Fruit fly (Drosophila melanogaster) whole organism, adult: ENCODE data around the gene RacGAP84C.

Source experiments
- CG11617 ChIP-seq: fragments of 200-800 bp; sonication (Bioruptor generic); optimal IDR thresholded peaks from 2 replicates; lab custom pipeline; 2017; ENCODE audit warnings: mild to moderate bottlenecking, missing biosample characterization, missing genetic modification reagents, missing genetic modification characterization
- CG12768 ChIP-seq: fragments of 200-800 bp; sonication (Bioruptor generic); optimal IDR thresholded peaks from 2 replicates; lab custom pipeline; 2017; ENCODE audit warnings: missing biosample characterization, missing genetic modification characterization, mild to moderate bottlenecking, moderate library complexity, missing genetic modification reagents
- CG14711 ChIP-seq: fragments of 200-800 bp; sonication (Bioruptor generic); optimal IDR thresholded peaks from 2 replicates; lab custom pipeline; 2018; ENCODE audit warnings: missing biosample characterization, mild to moderate bottlenecking, missing genetic modification characterization, moderate library complexity
- CG1620 ChIP-seq: fragments of 200-800 bp; sonication (Bioruptor generic); optimal IDR thresholded peaks from 2 replicates; lab custom pipeline; 2016; ENCODE audit warnings: missing biosample characterization, missing genetic modification characterization
- CG33017 ChIP-seq: fragments of 200-800 bp; sonication (Bioruptor generic); optimal IDR thresholded peaks from 2 replicates; lab custom pipeline; 2018; ENCODE audit warnings: missing biosample characterization, mild to moderate bottlenecking, missing genetic modification characterization, moderate library complexity
- CG5204 ChIP-seq: fragments of 200-800 bp; sonication (Bioruptor generic); optimal IDR thresholded peaks from 2 replicates; lab custom pipeline; 2016; ENCODE audit warnings: missing biosample characterization, missing genetic modification characterization
- CG7045 ChIP-seq: fragments of 200-800 bp; sonication (Bioruptor generic); optimal IDR thresholded peaks from 2 replicates; lab custom pipeline; 2017; ENCODE audit warnings: missing biosample characterization, mild to moderate bottlenecking, missing genetic modification characterization
- CG7101 ChIP-seq: fragments of 200-800 bp; sonication (Bioruptor generic); optimal IDR thresholded peaks from 2 replicates; lab custom pipeline; 2018; ENCODE audit warnings: missing biosample characterization, mild to moderate bottlenecking, missing genetic modification characterization, moderate library complexity
- Clk ChIP-seq: fragments of 200-800 bp; sonication (Bioruptor generic); optimal IDR thresholded peaks from 2 replicates; lab custom pipeline; 2017; ENCODE audit warnings: missing biosample characterization, missing genetic modification characterization
- Crg-1 ChIP-seq: fragments of 200-800 bp; sonication (Bioruptor generic); optimal IDR thresholded peaks from 2 replicates; lab custom pipeline; 2016; ENCODE audit warnings: missing biosample characterization, missing genetic modification characterization
- Hr96 ChIP-seq: fragments of 200-800 bp; sonication (Bioruptor generic); optimal IDR thresholded peaks from 2 replicates; lab custom pipeline; 2016; ENCODE audit warnings: missing biosample characterization, missing genetic modification characterization
- Mnt ChIP-seq: fragments of 200-800 bp; sonication (Bioruptor generic); optimal IDR thresholded peaks from 2 replicates; lab custom pipeline; 2016; ENCODE audit warnings: missing biosample characterization, mild to moderate bottlenecking, missing genetic modification characterization
- bab1 ChIP-seq: fragments of 200-800 bp; sonication (Bioruptor generic); optimal IDR thresholded peaks from 3 replicates; lab custom pipeline; 2019; ENCODE audit warnings: missing biosample characterization, mild to moderate bottlenecking, missing genetic modification characterization, moderate library complexity
- cic ChIP-seq: fragments of 200-800 bp; sonication (Bioruptor generic); optimal IDR thresholded peaks from 2 replicates; lab custom pipeline; 2017; ENCODE audit warnings: missing biosample characterization, mild to moderate bottlenecking, missing genetic modification characterization, moderate library complexity
- cnc ChIP-seq, 2 experiments: fragments of >200 bp; optimal IDR thresholded peaks; 2 replicates each; lab custom pipeline; 2017
- kay ChIP-seq: fragments of 200-800 bp; sonication (Bioruptor generic); peaks from one replicate; lab custom pipeline; 2016; ENCODE audit warnings: missing biosample characterization, missing genetic modification characterization, borderline replicate concordance
- ovo ChIP-seq: fragments of 200-800 bp; sonication (Bioruptor generic); optimal IDR thresholded peaks from 2 replicates; lab custom pipeline; 2016; ENCODE audit warnings: missing biosample characterization, missing genetic modification characterization
- pad ChIP-seq: fragments of 200-800 bp; sonication (Bioruptor generic); optimal IDR thresholded peaks from 3 replicates; lab custom pipeline; 2017; ENCODE audit warnings: missing biosample characterization, missing genetic modification characterization, mild to moderate bottlenecking, moderate library complexity, missing genetic modification reagents
- tj ChIP-seq: fragments of 200-800 bp; sonication (Bioruptor generic); optimal IDR thresholded peaks from 3 replicates; lab custom pipeline; 2017; ENCODE audit warnings: missing biosample characterization, mild to moderate bottlenecking, missing genetic modification characterization, moderate library complexity
- toe ChIP-seq: fragments of 200-800 bp; sonication (Bioruptor generic); optimal IDR thresholded peaks from 2 replicates; lab custom pipeline; 2016; ENCODE audit warnings: missing biosample characterization, missing genetic modification characterization

RacGAP84C gene

DNA sequence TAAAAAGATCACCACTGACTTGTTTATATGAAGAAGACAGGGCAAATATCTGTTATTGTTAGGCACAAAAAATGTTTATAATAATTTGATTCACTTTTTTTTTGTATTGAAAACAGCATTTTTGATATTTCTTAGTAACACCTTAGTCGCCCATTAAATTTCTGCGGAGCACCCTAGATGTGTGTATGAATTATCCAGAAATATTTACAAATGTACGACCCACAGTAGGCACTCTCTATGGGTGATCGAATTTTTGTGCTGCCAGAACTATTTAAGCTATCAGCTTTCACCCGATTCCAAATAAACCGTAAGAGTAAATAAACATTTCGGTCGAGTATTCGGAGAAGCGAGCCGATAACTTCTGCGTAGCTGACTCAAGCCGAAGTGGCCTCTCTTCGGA, at the start of gene RacGAP84C:
Gene RacGAP84C, plus strand, starts transcription at position 301 of the 400 bp plus-strand sequence.
- TF ChIP-seq Clk (GFP tag; lab: Kevin White, UChicago), result no peak
- TF ChIP-seq CG7045 (GFP tag; lab: Kevin White, UChicago), result no peak
- no peak for TF ChIP-seq CG14711
- no peak for TF ChIP-seq CG1620 (GFP tag; lab: Kevin White, UChicago)
- no peak for TF ChIP-seq kay (GFP tag; lab: Kevin White, UChicago)
- no peak for TF ChIP-seq tj (GFP tag; lab: Kevin White, UChicago)
- TF ChIP-seq cic (GFP tag; lab: Kevin White, UChicago), result no peak
- no peak for TF ChIP-seq bab1 (GFP tag; lab: Kevin White, UChicago)
- TF ChIP-seq Hr96 (GFP tag; lab: Kevin White, UChicago), result no peak
- no peak for TF ChIP-seq pad (GFP tag; lab: Kevin White, UChicago)
- TF ChIP-seq cnc (optimal IDR thresholded peaks at IDR 0.05; lab: Kevin White, UChicago), result no peak
- TF ChIP-seq CG12768 (GFP tag; lab: Kevin White, UChicago), result no peak
- no peak for TF ChIP-seq CG33017 (tag; lab: Kevin White, UChicago)

- TF ChIP-seq Crg-1 (no peak), CG7045 (GFP tag; lab: Kevin White, UChicago) (no peak), Hr96 (GFP tag; lab: Kevin White, UChicago) (no peak), CG1620 (GFP tag; lab: Kevin White, UChicago) (no peak), CG7101 (tag; lab: Kevin White, UChicago) (no peak), tj (GFP tag; lab: Kevin White, UChicago) (no peak), CG33017 (tag; lab: Kevin White, UChicago) (no peak), toe (GFP tag; lab: Kevin White, UChicago) (no peak), Mnt (GFP tag; lab: Kevin White, UChicago) (no peak), CG14711 (no peak), cic (GFP tag; lab: Kevin White, UChicago) (no peak), kay (GFP tag; lab: Kevin White, UChicago) (no peak)
Measured at dm6 chr3R:7241460-7241859, 44.3 kb upstream of the RacGAP84C start, which contains the start of gene CG14607. CG14607 (plus strand) TSS chr3R:7241760.

DNA sequence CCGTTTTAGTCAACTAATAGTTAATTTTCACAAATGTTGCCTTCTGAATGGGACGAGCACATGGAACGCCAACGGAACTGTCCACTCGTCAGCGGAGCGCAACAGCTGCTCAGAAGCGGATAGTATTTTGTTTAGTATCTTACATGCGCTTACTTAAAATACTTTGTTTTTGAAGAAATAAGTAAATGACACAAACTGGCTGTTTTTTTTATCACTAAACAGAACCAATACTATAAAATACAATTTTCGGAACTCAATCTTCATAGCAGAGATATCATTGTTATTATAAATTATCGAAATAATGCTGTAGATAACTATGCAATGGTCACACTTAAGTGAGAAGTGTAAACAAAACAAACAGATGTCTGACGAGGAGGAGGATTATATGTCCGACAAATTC, 38.9 kb upstream of the RacGAP84C start, which contains the start of the genes Noc3 and CG10053:
Gene Noc3, minus strand, starts transcription at position 81 of the 400 bp plus-strand sequence.
Gene CG10053, plus strand, starts transcription at position 202 of the 400 bp plus-strand sequence.
- TF ChIP-seq Clk (GFP tag; lab: Kevin White, UChicago) (no peak), CG5204 (no peak), bab1 (GFP tag; lab: Kevin White, UChicago) (peak; percentile 22), CG7101 (tag; lab: Kevin White, UChicago) (no peak), Mnt (GFP tag; lab: Kevin White, UChicago) (peak; percentile 96), pad (GFP tag; lab: Kevin White, UChicago) (no peak), cic (GFP tag; lab: Kevin White, UChicago) (no peak), CG12768 (GFP tag; lab: Kevin White, UChicago) (no peak)

dm6 chr3R:7249460-7249859, 36.3 kb upstream of the RacGAP84C start, which contains the start of the genes CG1227 and Dtwd2:
CG1227 (minus strand) TSS chr3R:7249738.
Dtwd2 (plus strand) TSS chr3R:7249795.
- TF ChIP-seq pad (GFP tag; lab: Kevin White, UChicago) (peak; percentile 72), CG7101 (tag; lab: Kevin White, UChicago) (peak; percentile 98), CG7045 (GFP tag; lab: Kevin White, UChicago) (peak; percentile 97), ovo (peak; percentile 40), Mnt (GFP tag; lab: Kevin White, UChicago) (peak; percentile 91), CG12768 (GFP tag; lab: Kevin White, UChicago) (peak; percentile 85), CG33017 (tag; lab: Kevin White, UChicago) (peak; percentile 99), toe (GFP tag; lab: Kevin White, UChicago) (peak; percentile 78), Clk (GFP tag; lab: Kevin White, UChicago) (peak; percentile 37), CG14711 (peak; percentile 97), tj (GFP tag; lab: Kevin White, UChicago) (peak; percentile 77), bab1 (GFP tag; lab: Kevin White, UChicago) (peak; percentile 99), CG1620 (GFP tag; lab: Kevin White, UChicago) (peak; percentile 57), cnc (optimal IDR thresholded peaks at IDR 0.05; lab: Kevin White, UChicago) (no peak), kay (GFP tag; lab: Kevin White, UChicago) (peak; percentile 29), CG11617 (GFP tag; lab: Kevin White, UChicago) (peak; percentile 94), Crg-1 (peak; percentile 64), CG5204 (peak; percentile 83), Hr96 (GFP tag; lab: Kevin White, UChicago) (peak; percentile 74), cic (GFP tag; lab: Kevin White, UChicago) (peak; percentile 63)

- no peak for TF ChIP-seq cnc (optimal IDR thresholded peaks at IDR 0.05; lab: Kevin White, UChicago)
- TF ChIP-seq CG7101 (tag; lab: Kevin White, UChicago), result no peak
- TF ChIP-seq CG33017 (tag; lab: Kevin White, UChicago), result no peak
- no peak for TF ChIP-seq bab1 (GFP tag; lab: Kevin White, UChicago)
- no peak for TF ChIP-seq CG14711
- TF ChIP-seq Crg-1, result no peak
- no peak for TF ChIP-seq CG5204
- no peak for TF ChIP-seq pad (GFP tag; lab: Kevin White, UChicago)
- no peak for TF ChIP-seq ovo
- no peak for TF ChIP-seq CG11617 (GFP tag; lab: Kevin White, UChicago)
Measured at dm6 chr3R:7251857-7252256, 33.9 kb upstream of the RacGAP84C start, which contains the start of gene Obp84a. Obp84a (minus strand) TSS chr3R:7251957.

- no peak for TF ChIP-seq cnc (optimal IDR thresholded peaks at IDR 0.05; lab: Kevin White, UChicago)
- no peak for TF ChIP-seq bab1 (GFP tag; lab: Kevin White, UChicago)
- no peak for TF ChIP-seq CG14711
- TF ChIP-seq CG11617 (GFP tag; lab: Kevin White, UChicago), result no peak
- TF ChIP-seq ovo, result no peak
- no peak for TF ChIP-seq Crg-1
- no peak for TF ChIP-seq Clk (GFP tag; lab: Kevin White, UChicago)
- TF ChIP-seq tj (GFP tag; lab: Kevin White, UChicago), result no peak
- no peak for TF ChIP-seq Hr96 (GFP tag; lab: Kevin White, UChicago)
- no peak for TF ChIP-seq CG33017 (tag; lab: Kevin White, UChicago)
Measured at dm6 chr3R:7259554-7259953, 26.2 kb upstream of the RacGAP84C start.
